Worm (Caenorhabditis elegans): ENCODE measurements around the gene F35E12.6.
A peak's percentile ranks its signal among the peaks of the same experiment; 100 is the strongest.

Gene F35E12.6

ce11 chrV:13715223-13715686 lies 20.8 kb downstream of the F35E12.6 start, which contains the start of gene zipt-9:
Gene zipt-9 (minus strand): TSS chrV:13715273.
- TF ChIP-seq egl-5 (tag; optimal IDR thresholded peaks at IDR 0.05) = peak; percentile 45
- peak; percentile 47 for TF ChIP-seq elt-2 (tag; optimal IDR thresholded peaks at IDR 0.05)
- TF ChIP-seq nhr-11 (tag; optimal IDR thresholded peaks at IDR 0.05) = peak; percentile 48
- TF ChIP-seq mdl-1 (tag; optimal IDR thresholded peaks at IDR 0.05) = no peak
- TF ChIP-seq fkh-10 (GFP tag; optimal IDR thresholded peaks at IDR 0.05) = peak; percentile 60
- peak; percentile 56 for TF ChIP-seq skn-1 (tag; optimal IDR thresholded peaks at IDR 0.05)
- no peak for TF ChIP-seq nhr-12 (tag; optimal IDR thresholded peaks at IDR 0.05)
- peak; percentile 4 for TF ChIP-seq ceh-82 (tag; optimal IDR thresholded peaks at IDR 0.05)
- TF ChIP-seq lin-39 (tag; optimal IDR thresholded peaks at IDR 0.05) = peak; percentile 72
- TF ChIP-seq jun-1 (tag; optimal IDR thresholded peaks at IDR 0.05) = no peak
- TF ChIP-seq zag-1 (tag; optimal IDR thresholded peaks at IDR 0.05) = no peak
- no peak for TF ChIP-seq elt-3 (tag; optimal IDR thresholded peaks at IDR 0.05)
- no peak for TF ChIP-seq sea-2 (GFP tag; optimal IDR thresholded peaks at IDR 0.05)
- TF ChIP-seq nhr-77 (tag; optimal IDR thresholded peaks at IDR 0.05) = no peak
- TF ChIP-seq R02D3.7 (tag; optimal IDR thresholded peaks at IDR 0.05) = peak; percentile 15
- TF ChIP-seq lsy-12 (tag; optimal IDR thresholded peaks at IDR 0.05) = peak; percentile 5
- TF ChIP-seq ceh-28 (tag; optimal IDR thresholded peaks at IDR 0.05) = no peak
- peak; percentile 84 for TF ChIP-seq snpc-4 (tag; optimal IDR thresholded peaks at IDR 0.05)
- TF ChIP-seq nhr-25 (tag; optimal IDR thresholded peaks at IDR 0.05) = peak; percentile 76
- TF ChIP-seq pqm-1 (tag; optimal IDR thresholded peaks at IDR 0.05) = peak; percentile 62
- TF ChIP-seq elt-1 (tag; optimal IDR thresholded peaks at IDR 0.05) = no peak
- TF ChIP-seq nhr-43 (tag; optimal IDR thresholded peaks at IDR 0.05; ENCODE audit: poor library complexity, severe bottlenecking) = peak; percentile 43
- peak; percentile 67 for TF ChIP-seq nhr-23 (tag; optimal IDR thresholded peaks at IDR 0.05)
- peak; percentile 91 for TF ChIP-seq lin-15B (tag; optimal IDR thresholded peaks at IDR 0.05)
- no peak for TF ChIP-seq hmg-11 (tag; optimal IDR thresholded peaks at IDR 0.05)
- no peak for TF ChIP-seq aly-2 (tag; optimal IDR thresholded peaks at IDR 0.05)
- TF ChIP-seq nhr-67 (tag; optimal IDR thresholded peaks at IDR 0.05) = no peak
- TF ChIP-seq pha-4 (tag; optimal IDR thresholded peaks at IDR 0.05) = peak; percentile 82
- no peak for TF ChIP-seq nhr-76 (tag; optimal IDR thresholded peaks at IDR 0.05)

- TF ChIP-seq ceh-9 (tag; optimal IDR thresholded peaks at IDR 0.05) (no peak), ztf-11 (tag; optimal IDR thresholded peaks at IDR 0.05) (no peak), ceh-82 (tag; optimal IDR thresholded peaks at IDR 0.05) (no peak), aly-2 (tag; optimal IDR thresholded peaks at IDR 0.05) (no peak), mdl-1 (tag; optimal IDR thresholded peaks at IDR 0.05) (no peak), ZK546.5 (tag; optimal IDR thresholded peaks at IDR 0.05) (no peak), egl-5 (tag; optimal IDR thresholded peaks at IDR 0.05) (no peak), ztf-4 (tag; optimal IDR thresholded peaks at IDR 0.05) (no peak), ceh-28 (tag; optimal IDR thresholded peaks at IDR 0.05) (no peak), eor-1 (tag; optimal IDR thresholded peaks at IDR 0.05) (no peak)
Observed at ce11 chrV:13711060-13711459, 25.0 kb downstream of the F35E12.6 start, which contains the start of gene srx-96. Gene srx-96 (plus strand): TSS chrV:13711360.

- TF ChIP-seq nhr-77 (tag; optimal IDR thresholded peaks at IDR 0.05) = no peak
- no peak for TF ChIP-seq ama-1 (optimal IDR thresholded peaks at IDR 0.05)
- no peak for TF ChIP-seq fos-1 (tag; optimal IDR thresholded peaks at IDR 0.05)
- no peak for TF ChIP-seq snpc-4 (tag; optimal IDR thresholded peaks at IDR 0.05)
- TF ChIP-seq lin-15B (tag; optimal IDR thresholded peaks at IDR 0.05) = no peak
- no peak for TF ChIP-seq elt-2 (tag; optimal IDR thresholded peaks at IDR 0.05)
- TF ChIP-seq zag-1 (tag; optimal IDR thresholded peaks at IDR 0.05) = no peak
- no peak for TF ChIP-seq ceh-9 (tag; optimal IDR thresholded peaks at IDR 0.05)
- TF ChIP-seq daf-12 (tag; optimal IDR thresholded peaks at IDR 0.05) = no peak
- TF ChIP-seq mml-1 (tag; optimal IDR thresholded peaks at IDR 0.05) = no peak
Observed at ce11 chrV:13707295-13707694, 28.8 kb downstream of the F35E12.6 start, which contains the start of gene hlh-34. Gene hlh-34 (minus strand): TSS chrV:13707395.

- TF ChIP-seq tbx-2 (tag; optimal IDR thresholded peaks at IDR 0.05) (no peak), egl-5 (tag; optimal IDR thresholded peaks at IDR 0.05) (peak; percentile 78), nhr-23 (tag; optimal IDR thresholded peaks at IDR 0.05) (no peak), daf-12 (tag; optimal IDR thresholded peaks at IDR 0.05) (no peak), ceh-28 (tag; optimal IDR thresholded peaks at IDR 0.05) (no peak), snpc-4 (tag; optimal IDR thresholded peaks at IDR 0.05) (no peak), mml-1 (tag; optimal IDR thresholded peaks at IDR 0.05) (no peak), nhr-25 (tag; optimal IDR thresholded peaks at IDR 0.05) (peak; percentile 83), nhr-43 (tag; optimal IDR thresholded peaks at IDR 0.05; ENCODE audit: poor library complexity, severe bottlenecking) (no peak), egl-27 (tag; optimal IDR thresholded peaks at IDR 0.05) (no peak), nhr-28 (tag; optimal IDR thresholded peaks at IDR 0.05) (no peak)
Observed at ce11 chrV:13703960-13704359, 32.1 kb downstream of the F35E12.6 start, which contains the start of gene T01D3.3. Gene T01D3.3 (plus strand): TSS chrV:13704271.
